Fruit fly (Drosophila melanogaster) whole organism, prepupa: Measurements from ENCODE around the gene BBIP1.

Source experiments
- CG10631 ChIP-seq: fragments of 200-800 bp; sonication (Bioruptor generic); optimal IDR thresholded peaks from 2 replicates; lab custom pipeline; 2016; ENCODE audit warnings: missing biosample characterization, missing genetic modification characterization
- CG11762 ChIP-seq: fragments of 200-800 bp; sonication (Bioruptor generic); optimal IDR thresholded peaks from 3 replicates; lab custom pipeline; 2016; ENCODE audit warnings: missing biosample characterization, missing genetic modification characterization; ENCODE audit not compliant: insufficient read depth
- CG15336 ChIP-seq: fragments of 200-800 bp; sonication (Bioruptor generic); IDR thresholded peaks from 2 replicates; pipeline ENCODE4 v1.3.6; 2022; ENCODE audit warnings: missing biosample characterization, missing genetic modification characterization
- CG1621 ChIP-seq: fragments of 200-800 bp; sonication (Bioruptor generic); optimal IDR thresholded peaks from 3 replicates; lab custom pipeline; 2018; ENCODE audit warnings: missing biosample characterization, mild to moderate bottlenecking, missing genetic modification characterization
- CG3919 ChIP-seq: fragments of 200-800 bp; sonication (Bioruptor generic); optimal IDR thresholded peaks from 3 replicates; lab custom pipeline; 2016; ENCODE audit warnings: missing biosample characterization, missing genetic modification characterization
- Lpt ChIP-seq: fragments of 200-800 bp; sonication (Bioruptor generic); optimal IDR thresholded peaks from 3 replicates; lab custom pipeline; 2016; ENCODE audit warnings: missing biosample characterization, missing genetic modification characterization
- Met ChIP-seq: fragments of 200-800 bp; sonication (Bioruptor generic); optimal IDR thresholded peaks from 3 replicates; lab custom pipeline; 2016; ENCODE audit warnings: missing biosample characterization, missing genetic modification characterization
- OdsH ChIP-seq: fragments of 200-800 bp; sonication (Bioruptor generic); optimal IDR thresholded peaks from 3 replicates; lab custom pipeline; 2016; ENCODE audit warnings: missing biosample characterization, missing genetic modification characterization
- Sox15 ChIP-seq: fragments of 200-800 bp; sonication (Bioruptor generic); optimal IDR thresholded peaks from 3 replicates; lab custom pipeline; 2016; ENCODE audit warnings: missing biosample characterization, missing genetic modification characterization
- acj6 ChIP-seq: fragments of 200-800 bp; sonication (Bioruptor generic); optimal IDR thresholded peaks from 3 replicates; lab custom pipeline; 2016; ENCODE audit warnings: missing biosample characterization, missing genetic modification characterization
- eg ChIP-seq: fragments of 200-800 bp; sonication (Bioruptor generic); IDR thresholded peaks from 3 replicates; pipeline ENCODE4 v1.3.6; 2022; ENCODE audit warnings: missing biosample characterization, missing genetic modification characterization
- fd85E ChIP-seq: fragments of 200-800 bp; sonication (Bioruptor generic); optimal IDR thresholded peaks from 3 replicates; lab custom pipeline; 2016; ENCODE audit warnings: missing biosample characterization, missing genetic modification characterization
- fkh ChIP-seq: fragments of 200-800 bp; sonication (Bioruptor generic); optimal IDR thresholded peaks from 3 replicates; lab custom pipeline; 2017; ENCODE audit warnings: missing biosample characterization, mild to moderate bottlenecking, missing genetic modification characterization, moderate library complexity

dm6 chr3R:9428189-9428699 is 24.1 kb downstream of the BBIP1 start:
- TF ChIP-seq acj6 (GFP tag; lab: Kevin White, UChicago) = no peak
- peak; percentile 53 for TF ChIP-seq CG3919 (GFP tag; lab: Kevin White, UChicago)
- peak; percentile 56 for TF ChIP-seq CG1621
- no peak for TF ChIP-seq OdsH
- peak; percentile 95 for TF ChIP-seq fkh (GFP tag; lab: Kevin White, UChicago)
- TF ChIP-seq Sox15 (GFP tag; lab: Kevin White, UChicago) = no peak
- no peak for TF ChIP-seq CG10631 (GFP tag; lab: Kevin White, UChicago)
- peak; percentile 62 for TF ChIP-seq Lpt (GFP tag; lab: Kevin White, UChicago)
- TF ChIP-seq Met (GFP tag; lab: Kevin White, UChicago) = peak; percentile 7
- peak; percentile 71; the same call in 2 of the 3 replicates for TF ChIP-seq eg (GFP tag; lab: Robert Waterston, UW)
- peak; percentile 51 for TF ChIP-seq CG11762 (GFP tag; lab: Kevin White, UChicago)
- TF ChIP-seq fd85E (GFP tag; lab: Kevin White, UChicago) = peak; percentile 14
- TF ChIP-seq CG15336 (GFP tag; lab: Robert Waterston, UW) = peak; percentile 80
